Worm (Caenorhabditis elegans) whole organism, L3 larva: ENCODE results near the gene E02A10.4.

Source experiments
- R02D3.7 ChIP-seq: fragments of 150-350 bp; optimal IDR thresholded peaks from 2 replicates; lab custom pipeline; 2014; ENCODE audit warnings: missing biosample characterization, missing genetic modification characterization
- ZK546.5 ChIP-seq: sonication (generic microtip); optimal IDR thresholded peaks from 2 replicates; lab custom pipeline; 2017; ENCODE audit warnings: missing biosample characterization, missing genetic modification characterization
- aly-2 ChIP-seq: fragments of 150-350 bp; optimal IDR thresholded peaks from 2 replicates; lab custom pipeline; 2014; ENCODE audit warnings: missing biosample characterization, missing genetic modification characterization
- ceh-16 ChIP-seq: sonication (generic microtip); optimal IDR thresholded peaks from 2 replicates; lab custom pipeline; 2017; ENCODE audit warnings: missing biosample characterization, missing genetic modification characterization
- ceh-28 ChIP-seq: fragments of 150-350 bp; optimal IDR thresholded peaks from 2 replicates; lab custom pipeline; 2014; ENCODE audit warnings: missing biosample characterization, missing genetic modification reagents, missing genetic modification characterization
- ceh-82 ChIP-seq: fragments of 150-350 bp; optimal IDR thresholded peaks from 2 replicates; lab custom pipeline; 2014; ENCODE audit warnings: missing biosample characterization, missing genetic modification characterization
- egl-27 ChIP-seq: sonication (generic microtip); optimal IDR thresholded peaks from 4 replicates; lab custom pipeline; 2017; ENCODE audit warnings: missing biosample characterization, missing genetic modification reagents, missing genetic modification characterization
- egl-5 ChIP-seq: fragments of 150-350 bp; optimal IDR thresholded peaks from 2 replicates; lab custom pipeline; 2017; ENCODE audit warnings: missing biosample characterization, missing genetic modification reagents, missing genetic modification characterization, inconsistent platforms
- elt-2 ChIP-seq: sonication (generic microtip); optimal IDR thresholded peaks from 2 replicates; lab custom pipeline; 2016; ENCODE audit warnings: missing genetic modification reagents, mild to moderate bottlenecking, missing genetic modification characterization, missing compliant biosample characterization
- eor-1 ChIP-seq, 2 experiments: fragments of 150-350 bp; optimal IDR thresholded peaks; 2 replicates each; lab custom pipeline; 2014 to 2018; ENCODE audit warnings: missing biosample characterization in 2 of 2, missing genetic modification characterization in 2 of 2
- hmg-11 ChIP-seq: sonication (generic microtip); optimal IDR thresholded peaks from 2 replicates; lab custom pipeline; 2016; ENCODE audit warnings: missing genetic modification characterization, missing compliant biosample characterization
- lin-15B ChIP-seq: fragments of 150-350 bp; optimal IDR thresholded peaks from 2 replicates; lab custom pipeline; 2014; ENCODE audit warnings: missing biosample characterization, missing genetic modification characterization
- lin-39 ChIP-seq: fragments of 150-350 bp; optimal IDR thresholded peaks from 2 replicates; lab custom pipeline; 2018; ENCODE audit warnings: missing biosample characterization, missing genetic modification reagents, missing genetic modification characterization
- lsy-12 ChIP-seq: sonication (generic microtip); optimal IDR thresholded peaks from 2 replicates; lab custom pipeline; 2016; ENCODE audit warnings: mild to moderate bottlenecking, missing genetic modification characterization, missing compliant biosample characterization
- mdl-1 ChIP-seq: fragments of 150-350 bp; optimal IDR thresholded peaks from 2 replicates; lab custom pipeline; 2014; ENCODE audit warnings: missing biosample characterization, missing genetic modification characterization
- mml-1 ChIP-seq: fragments of 150-350 bp; sonication (generic microtip); optimal IDR thresholded peaks from 3 replicates; lab custom pipeline; 2014; ENCODE audit warnings: missing biosample characterization, missing genetic modification characterization
- nfya-1 ChIP-seq: sonication (generic microtip); optimal IDR thresholded peaks from 2 replicates; lab custom pipeline; 2017; ENCODE audit warnings: missing genetic modification characterization, mild to moderate bottlenecking, missing compliant biosample characterization, antibody characterized with exemption, moderate library complexity; ENCODE audit not compliant: insufficient read depth
- nhr-11 ChIP-seq: fragments of 150-350 bp; optimal IDR thresholded peaks from 2 replicates; lab custom pipeline; 2014; ENCODE audit warnings: missing biosample characterization, missing genetic modification characterization
- nhr-12 ChIP-seq: fragments of 150-350 bp; optimal IDR thresholded peaks from 2 replicates; lab custom pipeline; 2014; ENCODE audit warnings: missing biosample characterization, missing genetic modification characterization
- nhr-23 ChIP-seq: fragments of 150-350 bp; optimal IDR thresholded peaks from 2 replicates; lab custom pipeline; 2014; ENCODE audit warnings: missing biosample characterization, missing genetic modification reagents, missing genetic modification characterization
- nhr-25 ChIP-seq: sonication (generic microtip); optimal IDR thresholded peaks from 2 replicates; lab custom pipeline; 2017; ENCODE audit warnings: missing biosample characterization, missing genetic modification characterization
- nhr-28 ChIP-seq: fragments of 150-350 bp; optimal IDR thresholded peaks from 2 replicates; lab custom pipeline; 2014; ENCODE audit warnings: missing biosample characterization, missing genetic modification characterization
- nhr-43 ChIP-seq: sonication (generic microtip); optimal IDR thresholded peaks from 2 replicates; lab custom pipeline; 2016; ENCODE audit warnings: mild to moderate bottlenecking, missing genetic modification characterization, missing compliant biosample characterization; ENCODE audit not compliant: poor library complexity, severe bottlenecking
- nhr-67 ChIP-seq: fragments of 150-350 bp; optimal IDR thresholded peaks from 2 replicates; lab custom pipeline; 2014; ENCODE audit warnings: missing biosample characterization, missing genetic modification characterization
- nhr-77 ChIP-seq: fragments of 150-350 bp; optimal IDR thresholded peaks from 2 replicates; lab custom pipeline; 2014; ENCODE audit warnings: missing biosample characterization, missing genetic modification characterization
- sea-2 ChIP-seq: fragments of 150-350 bp; sonication (generic microtip); optimal IDR thresholded peaks from 4 replicates; lab custom pipeline; 2014; ENCODE audit warnings: missing biosample characterization, missing genetic modification reagents, missing genetic modification characterization
- snpc-4 ChIP-seq: fragments of 150-350 bp; optimal IDR thresholded peaks from 2 replicates; lab custom pipeline; 2014; ENCODE audit warnings: missing biosample characterization, missing genetic modification characterization
- tbx-2 ChIP-seq: sonication (generic microtip); optimal IDR thresholded peaks from 2 replicates; lab custom pipeline; 2016; ENCODE audit warnings: mild to moderate bottlenecking, missing genetic modification characterization, missing compliant biosample characterization
- unc-39 ChIP-seq: sonication (generic microtip); optimal IDR thresholded peaks from 4 replicates; lab custom pipeline; 2017; ENCODE audit warnings: missing biosample characterization, missing genetic modification characterization
- unc-62 ChIP-seq: fragments of 150-350 bp; sonication (generic microtip); optimal IDR thresholded peaks from 4 replicates; lab custom pipeline; 2014; ENCODE audit warnings: missing biosample characterization, missing genetic modification reagents, missing genetic modification characterization
- zag-1 ChIP-seq: fragments of 150-350 bp; optimal IDR thresholded peaks from 2 replicates; lab custom pipeline; 2014; ENCODE audit warnings: missing biosample characterization, missing genetic modification characterization
- ztf-4 ChIP-seq: fragments of 150-350 bp; optimal IDR thresholded peaks from 2 replicates; lab custom pipeline; 2014; ENCODE audit warnings: missing biosample characterization, missing genetic modification characterization

E02A10.4 gene

ce11 chrV:12599110-12599509 lies 31.4 kb upstream of the E02A10.4 start, which contains the start of the genes C14C10.10 and ril-2:
TSS of gene C14C10.10 (minus strand) at chrV:12599128.
TSS of gene ril-2 (minus strand) at chrV:12599157.
- TF ChIP-seq unc-62 (GFP tag; lab: Kevin White, UChicago) (no peak), nfya-1 (tag; lab: Kevin White, UChicago) (peak; percentile 34)

- TF ChIP-seq nhr-28 (no peak), egl-5 (tag; lab: Kevin White, UChicago) (peak; percentile 77), nfya-1 (tag; lab: Kevin White, UChicago) (peak; percentile 51), nhr-23 (peak; percentile 56), lsy-12 (tag; lab: Kevin White, UChicago) (peak; percentile 42), elt-2 (peak; percentile 45), hmg-11 (peak; percentile 41), egl-27 (peak; percentile 34), nhr-12 (tag; lab: Kevin White, UChicago) (no peak), nhr-25 (tag; lab: Kevin White, UChicago) (peak; percentile 71), snpc-4 (tag; lab: Kevin White, UChicago) (no peak), lin-39 (peak; percentile 57), eor-1 (tag; optimal IDR thresholded peaks at IDR 0.05; lab: Kevin White, UChicago) (no peak), tbx-2 (tag; lab: Kevin White, UChicago) (peak; percentile 16), nhr-43 (peak; percentile 19)
These were observed 29.0 kb upstream of the E02A10.4 start for ce11 chrV:12596795-12597194.

- TF ChIP-seq ceh-28 (tag; lab: Kevin White, UChicago) (no peak), hmg-11 (no peak), lsy-12 (tag; lab: Kevin White, UChicago) (no peak), nhr-23 (no peak), zag-1 (no peak), ZK546.5 (tag; lab: Kevin White, UChicago) (no peak), nhr-25 (tag; lab: Kevin White, UChicago) (no peak), mml-1 (tag; lab: Kevin White, UChicago) (no peak), ztf-4 (tag; lab: Kevin White, UChicago) (no peak), tbx-2 (tag; lab: Kevin White, UChicago) (no peak), nhr-67 (no peak)
- TF ChIP-seq, all 47 proteins: peak for 0
These were observed 28.4 kb upstream of the E02A10.4 start, which contains the start of gene mma-1 for ce11 chrV:12596196-12596595. TSS of gene mma-1 (minus strand) at chrV:12596296.

ce11 chrV:12592379-12592778 lies 24.6 kb upstream of the E02A10.4 start, which contains the start of gene C14C10.2:
TSS of gene C14C10.2 (minus strand) at chrV:12592479.
- TF ChIP-seq lin-39 (no peak), nhr-11 (tag; lab: Kevin White, UChicago) (no peak), elt-2 (no peak), ceh-28 (tag; lab: Kevin White, UChicago) (no peak), lsy-12 (tag; lab: Kevin White, UChicago) (no peak), nfya-1 (tag; lab: Kevin White, UChicago) (no peak), nhr-67 (no peak), ZK546.5 (tag; lab: Kevin White, UChicago) (no peak), sea-2 (no peak), nhr-23 (no peak), eor-1 (tag; optimal IDR thresholded peaks at IDR 0.05; lab: Kevin White, UChicago) (no peak), mdl-1 (tag; lab: Kevin White, UChicago) (no peak), ceh-16 (tag; lab: Kevin White, UChicago) (no peak), tbx-2 (tag; lab: Kevin White, UChicago) (no peak), R02D3.7 (tag; lab: Kevin White, UChicago) (no peak), ceh-82 (tag; lab: Kevin White, UChicago) (no peak), nhr-77 (no peak), nhr-25 (tag; lab: Kevin White, UChicago) (no peak), ztf-4 (tag; lab: Kevin White, UChicago) (no peak)

ce11 chrV:12590601-12591000 lies 22.9 kb upstream of the E02A10.4 start, which contains the start of gene ttr-43:
TSS of gene ttr-43 (minus strand) at chrV:12590701.
- TF ChIP-seq lin-15B (tag; lab: Kevin White, UChicago) (no peak), nhr-67 (no peak)

ce11 chrV:12588030-12588429 lies 20.3 kb upstream of the E02A10.4 start, which contains the start of gene C14C10.1:
TSS of gene C14C10.1 (plus strand) at chrV:12588330.
- no peak for TF ChIP-seq ztf-4 (tag; lab: Kevin White, UChicago)
- no peak for TF ChIP-seq lin-15B (tag; lab: Kevin White, UChicago)
- no peak for TF ChIP-seq nhr-11 (tag; lab: Kevin White, UChicago)
- TF ChIP-seq mdl-1 (tag; lab: Kevin White, UChicago) = no peak
- no peak for TF ChIP-seq nhr-43
- no peak for TF ChIP-seq nhr-25 (tag; lab: Kevin White, UChicago)
- no peak for TF ChIP-seq unc-39 (tag; lab: Kevin White, UChicago)
- TF ChIP-seq sea-2 = no peak
- TF ChIP-seq aly-2 (tag; lab: Kevin White, UChicago) = no peak
- TF ChIP-seq, all 47 proteins: peak for 0
